Fruit fly (Drosophila melanogaster) whole organism, embryonic: ENCODE data around the gene CG10669.

Experiments
- CG10565 ChIP-seq: fragments of 200-800 bp; sonication (Bioruptor generic); optimal IDR thresholded peaks from 3 replicates; lab custom pipeline; 2016; ENCODE audit warnings: missing biosample characterization, mild to moderate bottlenecking, missing genetic modification characterization
- CG11247 ChIP-seq: fragments of 200-800 bp; sonication (Bioruptor generic); IDR thresholded peaks from 2 replicates; pipeline ENCODE4 v1.3.6; 2022; ENCODE audit warnings: missing biosample characterization, missing genetic modification characterization
- CG11695 ChIP-seq: fragments of 200-800 bp; sonication (Bioruptor generic); IDR thresholded peaks from 3 replicates; pipeline ENCODE4 v1.3.6; 2022; ENCODE audit warnings: missing biosample characterization, missing genetic modification characterization
- CG12104 ChIP-seq: fragments of 200-800 bp; sonication (Bioruptor generic); optimal IDR thresholded peaks from 3 replicates; lab custom pipeline; 2016; ENCODE audit warnings: missing biosample characterization, missing genetic modification characterization
- CG1233 ChIP-seq: fragments of 200-800 bp; sonication (Bioruptor generic); optimal IDR thresholded peaks from 4 replicates; lab custom pipeline; 2018; ENCODE audit warnings: missing biosample characterization, mild to moderate bottlenecking, missing genetic modification characterization
- CG12769 ChIP-seq: fragments of 200-800 bp; sonication (Bioruptor generic); optimal IDR thresholded peaks from 2 replicates; lab custom pipeline; 2019; ENCODE audit warnings: missing biosample characterization, mild to moderate bottlenecking, missing genetic modification characterization, moderate library complexity
- CG13296 ChIP-seq: fragments of 200-800 bp; sonication (Bioruptor generic); optimal IDR thresholded peaks from 3 replicates; lab custom pipeline; 2018; ENCODE audit warnings: missing biosample characterization, mild to moderate bottlenecking, missing genetic modification characterization
- CG15011 ChIP-seq: fragments of 200-800 bp; sonication (Bioruptor generic); optimal IDR thresholded peaks from 3 replicates; lab custom pipeline; 2018; ENCODE audit warnings: missing biosample characterization, mild to moderate bottlenecking, missing genetic modification characterization
- CG1647 ChIP-seq: fragments of 200-800 bp; sonication (Bioruptor generic); optimal IDR thresholded peaks from 3 replicates; lab custom pipeline; 2016; ENCODE audit warnings: missing biosample characterization, missing genetic modification characterization
- CG3163 ChIP-seq: fragments of 200-800 bp; sonication (Bioruptor generic); optimal IDR thresholded peaks from 3 replicates; lab custom pipeline; 2016; ENCODE audit warnings: missing biosample characterization, missing genetic modification characterization
- CG6272 ChIP-seq: fragments of 200-800 bp; sonication (Bioruptor generic); IDR thresholded peaks from 2 replicates; pipeline ENCODE4 v1.3.6; 2022; ENCODE audit warnings: missing biosample characterization, missing genetic modification characterization
- CG7786 ChIP-seq: fragments of 200-800 bp; sonication (Bioruptor generic); optimal IDR thresholded peaks from 2 replicates; lab custom pipeline; 2016; ENCODE audit warnings: missing biosample characterization, missing genetic modification characterization
- CG7928 ChIP-seq: fragments of 200-800 bp; sonication (Bioruptor generic); optimal IDR thresholded peaks from 2 replicates; lab custom pipeline; 2017; ENCODE audit warnings: missing biosample characterization, mild to moderate bottlenecking, missing genetic modification characterization
- CG8290 ChIP-seq, 3 experiments: fragments of 200-800 bp; sonication (Bioruptor generic); optimal IDR thresholded peaks; 2 replicates each; lab custom pipeline; 2016 to 2019; ENCODE audit warnings: missing biosample characterization in 3 of 3, missing genetic modification characterization in 3 of 3, mild to moderate bottlenecking in 2 of 3, moderate library complexity in 1 of 3
- CG8478 ChIP-seq: fragments of >200 bp; optimal IDR thresholded peaks from 2 replicates; lab custom pipeline; 2018
- Camta ChIP-seq: fragments of 200-800 bp; sonication (Bioruptor generic); optimal IDR thresholded peaks from 2 replicates; lab custom pipeline; 2016; ENCODE audit warnings: missing biosample characterization, missing genetic modification characterization
- D ChIP-seq, 2 experiments: fragments of 200-800 bp in 1 of 2; fragments of >200 bp in 1 of 2; sonication (Bioruptor generic) in 1 of 2; optimal IDR thresholded peaks; 2 replicates in 1 of 2; 3 replicates in 1 of 2; lab custom pipeline; 2017; ENCODE audit warnings: mild to moderate bottlenecking in 1 of 2, missing biosample characterization in 1 of 2, missing genetic modification characterization in 1 of 2, missing genetic modification reagents in 1 of 2
- D19A ChIP-seq: fragments of 200-800 bp; optimal IDR thresholded peaks from 3 replicates; lab custom pipeline; 2019; ENCODE audit warnings: missing biosample characterization, mild to moderate bottlenecking, missing genetic modification characterization, moderate library complexity
- Deaf1 ChIP-seq: fragments of 200-800 bp; optimal IDR thresholded peaks from 3 replicates; lab custom pipeline; 2019; ENCODE audit warnings: missing biosample characterization, mild to moderate bottlenecking, missing genetic modification characterization, moderate library complexity
- Ets65A ChIP-seq: fragments of 200-800 bp; sonication (Bioruptor generic); peaks from one replicate; lab custom pipeline; 2016; ENCODE audit warnings: missing biosample characterization, missing genetic modification characterization
- HmgD ChIP-seq: fragments of 200-800 bp; sonication (Bioruptor generic); optimal IDR thresholded peaks from 3 replicates; lab custom pipeline; 2016; ENCODE audit warnings: missing biosample characterization, missing genetic modification characterization
- Med ChIP-seq: fragments of 200-800 bp; sonication (Bioruptor generic); peaks from one replicate; lab custom pipeline; 2016; ENCODE audit warnings: missing biosample characterization, missing genetic modification characterization, mild to moderate bottlenecking, inconsistent platforms, moderate library complexity
- Meics ChIP-seq: fragments of 200-800 bp; sonication (Bioruptor generic); optimal IDR thresholded peaks from 2 replicates; lab custom pipeline; 2017; ENCODE audit warnings: missing biosample characterization, mild to moderate bottlenecking, missing genetic modification characterization
- Myb ChIP-seq: fragments of 200-800 bp; sonication (Bioruptor generic); optimal IDR thresholded peaks from 2 replicates; lab custom pipeline; 2016; ENCODE audit warnings: missing biosample characterization, missing genetic modification characterization
- PHDP ChIP-seq: fragments of 200-800 bp; sonication (Bioruptor generic); optimal IDR thresholded peaks from 3 replicates; lab custom pipeline; 2018; ENCODE audit warnings: missing biosample characterization, mild to moderate bottlenecking, missing genetic modification characterization, moderate library complexity
- Rx ChIP-seq: fragments of 200-800 bp; sonication (Bioruptor generic); IDR thresholded peaks from 2 replicates; pipeline ENCODE4 v1.3.6; 2022; ENCODE audit warnings: missing biosample characterization, missing genetic modification characterization
- Sry-δ ChIP-seq: fragments of 200-800 bp; sonication (Bioruptor generic); optimal IDR thresholded peaks from 2 replicates; lab custom pipeline; 2016; ENCODE audit warnings: missing biosample characterization, missing genetic modification characterization
- Trl ChIP-seq, 3 experiments: fragments of >200 bp in 2 of 3; fragments of 200-800 bp in 1 of 3; sonication (Bioruptor generic) in 1 of 3; optimal IDR thresholded peaks; 2 replicates in 1 of 3; 3 replicates in 2 of 3; lab custom pipeline; 2016 to 2017; ENCODE audit warnings: missing biosample characterization in 1 of 3, missing genetic modification characterization in 1 of 3
- cas ChIP-seq: fragments of 200-800 bp; sonication (Bioruptor generic); IDR thresholded peaks from 2 replicates; pipeline ENCODE4 v1.3.6; 2022; ENCODE audit warnings: missing biosample characterization, missing genetic modification characterization
- chinmo ChIP-seq: fragments of 200-800 bp; sonication (Bioruptor generic); IDR thresholded peaks from 4 replicates; pipeline ENCODE4 v1.3.6; 2022; ENCODE audit warnings: missing biosample characterization, missing genetic modification characterization; ENCODE audit not compliant: partially characterized antibody
- emc ChIP-seq: fragments of 200-800 bp; sonication (Bioruptor generic); optimal IDR thresholded peaks from 2 replicates; lab custom pipeline; 2016; ENCODE audit warnings: missing biosample characterization, missing genetic modification characterization
- ewg ChIP-seq: fragments of 200-800 bp; sonication (Bioruptor generic); optimal IDR thresholded peaks from 3 replicates; lab custom pipeline; 2017; ENCODE audit warnings: mild to moderate bottlenecking, missing biosample characterization, missing genetic modification reagents, missing genetic modification characterization
- exex ChIP-seq: fragments of 200-800 bp; sonication (Bioruptor generic); optimal IDR thresholded peaks from 4 replicates; lab custom pipeline; 2018; ENCODE audit warnings: missing biosample characterization, mild to moderate bottlenecking, missing genetic modification characterization, moderate library complexity
- fd64A ChIP-seq: fragments of 200-800 bp; sonication (Bioruptor generic); optimal IDR thresholded peaks from 3 replicates; lab custom pipeline; 2018; ENCODE audit warnings: missing biosample characterization, mild to moderate bottlenecking, missing genetic modification characterization
- grn ChIP-seq: fragments of 200-800 bp; sonication (Bioruptor generic); optimal IDR thresholded peaks from 3 replicates; lab custom pipeline; 2017; ENCODE audit warnings: missing biosample characterization, missing genetic modification characterization
- gt ChIP-seq: fragments of 200-800 bp; sonication (Bioruptor generic); IDR thresholded peaks from 2 replicates; pipeline ENCODE4 v1.3.6; 2022; ENCODE audit warnings: missing biosample characterization, missing genetic modification characterization
- h ChIP-seq: fragments of >200 bp; optimal IDR thresholded peaks from 2 replicates; lab custom pipeline; 2017
- ken ChIP-seq: fragments of 200-800 bp; sonication (Bioruptor generic); IDR thresholded peaks from 3 replicates; pipeline ENCODE4 v1.3.6; 2022; ENCODE audit warnings: missing biosample characterization, missing genetic modification characterization
- knrl ChIP-seq: fragments of 200-800 bp; sonication (Bioruptor generic); IDR thresholded peaks from 3 replicates; pipeline ENCODE4 v1.3.6; 2022; ENCODE audit warnings: missing biosample characterization, missing genetic modification characterization; ENCODE audit not compliant: partially characterized antibody
- lab ChIP-seq: fragments of 200-800 bp; sonication (Bioruptor generic); optimal IDR thresholded peaks from 3 replicates; lab custom pipeline; 2017; ENCODE audit warnings: missing biosample characterization, missing genetic modification characterization, mild to moderate bottlenecking, moderate library complexity, missing genetic modification reagents
- nau ChIP-seq: fragments of 200-800 bp; sonication (Bioruptor generic); optimal IDR thresholded peaks from 3 replicates; lab custom pipeline; 2017; ENCODE audit warnings: missing biosample characterization, mild to moderate bottlenecking, missing genetic modification characterization, missing genetic modification reagents
- pb ChIP-seq: fragments of 200-800 bp; sonication (Bioruptor generic); optimal IDR thresholded peaks from 3 replicates; lab custom pipeline; 2016; ENCODE audit warnings: missing biosample characterization, missing genetic modification characterization
- sd ChIP-seq: fragments of 200-800 bp; sonication (Bioruptor generic); optimal IDR thresholded peaks from 3 replicates; lab custom pipeline; 2018; ENCODE audit warnings: missing biosample characterization, mild to moderate bottlenecking, missing genetic modification characterization, moderate library complexity
- sens ChIP-seq: fragments of 200-800 bp; sonication (Bioruptor generic); peaks from one replicate; lab custom pipeline; 2016; ENCODE audit warnings: missing biosample characterization, missing genetic modification characterization
- sim ChIP-seq: fragments of 200-800 bp; sonication (Bioruptor generic); IDR thresholded peaks from 2 replicates; pipeline ENCODE4 v1.3.6; 2022; ENCODE audit warnings: missing biosample characterization, missing genetic modification characterization
- so ChIP-seq: fragments of 200-800 bp; sonication (Bioruptor generic); IDR thresholded peaks from 3 replicates; pipeline ENCODE4 v1.3.6; 2022; ENCODE audit warnings: missing biosample characterization, missing genetic modification characterization
- sug ChIP-seq: fragments of 200-800 bp; optimal IDR thresholded peaks from 2 replicates; lab custom pipeline; 2019; ENCODE audit warnings: missing biosample characterization, mild to moderate bottlenecking, missing genetic modification characterization, moderate library complexity

Gene CG10669

DNA sequence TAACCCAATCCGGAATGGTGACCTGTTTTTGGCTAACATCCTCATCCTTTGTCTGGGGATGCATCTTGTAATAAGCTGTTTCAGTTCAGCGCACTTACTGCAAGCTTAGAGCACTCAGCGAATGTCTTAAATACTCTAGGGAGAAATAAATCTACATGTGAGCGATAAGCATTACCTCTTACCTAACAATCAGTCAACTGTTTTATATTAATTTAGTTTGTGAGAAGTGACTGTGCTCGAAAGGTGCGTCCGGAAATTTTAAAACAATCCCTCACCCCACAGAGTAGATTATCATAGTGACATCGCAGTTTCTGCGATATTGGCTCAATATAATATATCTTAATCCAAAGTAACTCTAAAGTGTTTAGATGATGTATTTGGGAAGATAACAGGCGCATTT, 17.0 kb downstream of the CG10669 start, which contains the start of gene CG10553 (continued):
- TF ChIP-seq Ets65A (GFP tag; lab: Kevin White, UChicago): no peak
- no peak for TF ChIP-seq Camta (GFP tag; lab: Kevin White, UChicago)
- TF ChIP-seq CG8478 (lab: Kevin White, UChicago): no peak

DNA sequence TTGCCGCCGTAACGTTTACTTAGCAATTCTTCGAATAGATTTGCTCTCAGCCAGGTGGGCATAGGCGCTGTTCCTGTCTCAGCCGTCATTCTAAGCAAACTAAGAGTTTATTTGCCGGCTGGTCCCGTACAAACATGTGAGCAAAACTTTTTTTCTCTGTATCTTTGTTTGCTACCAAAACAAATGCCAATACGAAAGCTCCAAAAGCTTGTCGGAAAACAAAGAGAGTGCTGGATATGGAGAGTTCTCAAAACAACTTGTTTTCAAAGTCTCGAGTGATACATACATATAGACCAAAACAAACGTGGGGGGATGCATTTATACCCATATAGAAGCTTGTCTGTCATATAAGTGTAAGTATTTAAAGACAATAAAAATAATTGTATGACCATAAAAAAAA, 19.0 kb downstream of the CG10669 start, which contains the start of gene CG10559:
CG10559 (minus strand) TSS at position 101 of the 400 bp plus-strand sequence.
- no peak for TF ChIP-seq CG15011 (GFP tag; lab: Kevin White, UChicago)
- TF ChIP-seq Trl (optimal IDR thresholded peaks at IDR 0.05; lab: Kevin White, UChicago): peak in 1 of 2 experiments; percentile 18
- TF ChIP-seq Trl (GFP tag; optimal IDR thresholded peaks at IDR 0.05; lab: Kevin White, UChicago): no peak
- no peak for TF ChIP-seq CG8290 (GFP tag; optimal IDR thresholded peaks at IDR 0.05; lab: Kevin White, UChicago)
- peak in 1 of 2 experiments; percentile 13 for TF ChIP-seq CG8290 (tag; optimal IDR thresholded peaks at IDR 0.05; lab: Kevin White, UChicago)
- TF ChIP-seq chinmo: 0 out of 4 replicates have a peak, but pooled peaks have one; percentile 24
- TF ChIP-seq Sry-δ: no peak
- TF ChIP-seq Med (GFP tag; lab: Kevin White, UChicago): peak; percentile 42
- peak; percentile 44 for TF ChIP-seq CG3163 (GFP tag; lab: Kevin White, UChicago)
- TF ChIP-seq PHDP (tag; lab: Kevin White, UChicago): peak; percentile 1
- peak; percentile 18 for TF ChIP-seq sens (GFP tag; lab: Kevin White, UChicago)

DNA sequence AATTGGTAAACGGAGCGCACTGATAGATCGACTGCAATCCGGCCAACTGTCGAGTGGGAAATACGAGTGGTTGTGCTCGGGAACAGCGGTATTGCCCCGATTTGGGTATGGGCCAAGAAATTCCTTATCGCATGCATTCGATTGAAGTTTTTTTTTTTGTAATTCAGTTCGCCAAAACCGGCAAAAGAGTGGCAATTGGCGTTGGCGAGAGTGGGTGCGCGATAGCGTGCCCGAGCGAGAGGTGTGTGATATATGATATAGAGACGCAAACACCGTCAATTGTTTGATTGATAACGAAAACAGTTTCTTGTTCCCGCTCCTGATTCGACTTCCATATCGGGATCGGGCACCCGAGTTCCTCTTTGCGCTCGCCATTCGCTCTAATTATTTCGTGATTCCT, 21.3 kb downstream of the CG10669 start, which contains the start of gene CG31087:
CG31087 (minus strand) TSS at position 63 of the 400 bp plus-strand sequence.
- TF ChIP-seq Med (GFP tag; lab: Kevin White, UChicago) (no peak), Rx (GFP tag; lab: Robert Waterston, UW) (no peak), CG10565 (no peak), CG1647 (no peak), h (lab: Kevin White, UChicago) (no peak), CG12104 (no peak), CG7928 (no peak), cas (GFP tag; lab: Robert Waterston, UW) (no peak), HmgD (GFP tag; lab: Kevin White, UChicago) (no peak), knrl (no peak), ewg (no peak), D (optimal IDR thresholded peaks at IDR 0.05; lab: Kevin White, UChicago) (no peak), D (GFP tag; optimal IDR thresholded peaks at IDR 0.05; lab: Kevin White, UChicago) (no peak), grn (GFP tag; lab: Kevin White, UChicago) (peak; percentile 12), lab (GFP tag; lab: Kevin White, UChicago) (peak; percentile 50), exex (tag; lab: Kevin White, UChicago) (peak; percentile 56), Myb (GFP tag; lab: Kevin White, UChicago) (no peak), gt (GFP tag; lab: Robert Waterston, UW) (no peak), nau (GFP tag; lab: Kevin White, UChicago) (no peak), D19A (tag; lab: Kevin White, UChicago) (no peak), sens (GFP tag; lab: Kevin White, UChicago) (peak; percentile 67), CG11247 (no peak), CG7786 (GFP tag; lab: Kevin White, UChicago) (no peak), pb (no peak), CG6272 (GFP tag; lab: Robert Waterston, UW) (no peak), so (GFP tag; lab: Robert Waterston, UW) (no peak), Deaf1 (peak; percentile 51), CG12769 (tag; lab: Kevin White, UChicago) (peak; percentile 40), CG11695 (GFP tag; lab: Robert Waterston, UW) (no peak), sd (tag; lab: Kevin White, UChicago) (peak; percentile 2), Meics (GFP tag; lab: Kevin White, UChicago) (no peak), ken (GFP tag; lab: Robert Waterston, UW) (no peak), CG1233 (no peak), chinmo (0 out of 4 replicates have a peak, but pooled peaks have one; percentile 57), sug (tag; lab: Kevin White, UChicago) (peak; percentile 15), emc (GFP tag; lab: Kevin White, UChicago) (no peak), sim (GFP tag; lab: Robert Waterston, UW) (no peak), fd64A (no peak), CG13296 (GFP tag; lab: Kevin White, UChicago) (no peak)
